Fruit fly (Drosophila melanogaster) whole organism, embryonic: ENCODE measurements around the gene CG33703.
A peak's percentile ranks its signal among the peaks of the same experiment; 100 is the strongest.

Experiments
- Atf-2 ChIP-seq: fragments of 200-800 bp; sonication (Bioruptor generic); optimal IDR thresholded peaks from 2 replicates; lab custom pipeline; 2016; ENCODE audit warnings: missing biosample characterization, missing genetic modification characterization
- B-H1 ChIP-seq: fragments of 200-800 bp; sonication (Bioruptor generic); IDR thresholded peaks from 3 replicates; pipeline ENCODE4 v1.3.6; 2022; ENCODE audit warnings: missing biosample characterization, missing genetic modification characterization
- BtbVII ChIP-seq: fragments of 200-800 bp; sonication (Bioruptor generic); optimal IDR thresholded peaks from 3 replicates; lab custom pipeline; 2017; ENCODE audit warnings: missing biosample characterization, mild to moderate bottlenecking, missing genetic modification characterization
- CG10654 ChIP-seq: fragments of 200-800 bp; sonication (Bioruptor generic); optimal IDR thresholded peaks from 2 replicates; lab custom pipeline; 2016; ENCODE audit warnings: missing biosample characterization, missing genetic modification characterization
- CG12219 ChIP-seq: fragments of 200-800 bp; sonication (Bioruptor generic); optimal IDR thresholded peaks from 3 replicates; lab custom pipeline; 2018; ENCODE audit warnings: missing biosample characterization, mild to moderate bottlenecking, missing genetic modification characterization
- CG12236 ChIP-seq: fragments of 200-800 bp; sonication (Bioruptor generic); optimal IDR thresholded peaks from 2 replicates; lab custom pipeline; 2016; ENCODE audit warnings: missing biosample characterization, missing genetic modification characterization
- CG12769 ChIP-seq: fragments of 200-800 bp; sonication (Bioruptor generic); optimal IDR thresholded peaks from 2 replicates; lab custom pipeline; 2019; ENCODE audit warnings: missing biosample characterization, mild to moderate bottlenecking, missing genetic modification characterization, moderate library complexity
- CG14050 ChIP-seq: fragments of 200-800 bp; sonication (Bioruptor generic); IDR thresholded peaks from 3 replicates; pipeline ENCODE4 v1.3.6; 2022; ENCODE audit warnings: missing biosample characterization, missing genetic modification characterization
- CG14667 ChIP-seq: fragments of 200-800 bp; sonication (Bioruptor generic); IDR thresholded peaks from 2 replicates; pipeline ENCODE4 v1.3.6; 2022; ENCODE audit warnings: missing biosample characterization, missing genetic modification characterization
- CG14710 ChIP-seq: fragments of 200-800 bp; sonication (Bioruptor generic); optimal IDR thresholded peaks from 3 replicates; lab custom pipeline; 2019; ENCODE audit warnings: missing biosample characterization, mild to moderate bottlenecking, missing genetic modification characterization, moderate library complexity
- CG1603 ChIP-seq: fragments of 200-800 bp; sonication (Bioruptor generic); optimal IDR thresholded peaks from 2 replicates; lab custom pipeline; 2019; ENCODE audit warnings: missing biosample characterization, mild to moderate bottlenecking, missing genetic modification characterization, moderate library complexity
- CG16863 ChIP-seq: fragments of 200-800 bp; sonication (Bioruptor generic); optimal IDR thresholded peaks from 3 replicates; lab custom pipeline; 2016; ENCODE audit warnings: missing biosample characterization, missing genetic modification characterization
- CG17359 ChIP-seq: fragments of 200-800 bp; sonication (Bioruptor generic); optimal IDR thresholded peaks from 3 replicates; lab custom pipeline; 2018; ENCODE audit warnings: missing biosample characterization, mild to moderate bottlenecking, missing genetic modification characterization, moderate library complexity
- CG17385 ChIP-seq: fragments of 200-800 bp; sonication (Bioruptor generic); optimal IDR thresholded peaks from 3 replicates; lab custom pipeline; 2018; ENCODE audit warnings: missing biosample characterization, mild to moderate bottlenecking, missing genetic modification characterization
- CG18764 ChIP-seq: fragments of 200-800 bp; sonication (Bioruptor generic); optimal IDR thresholded peaks from 3 replicates; lab custom pipeline; 2016; ENCODE audit warnings: missing biosample characterization, missing genetic modification characterization
- CG30020 ChIP-seq: fragments of 200-800 bp; optimal IDR thresholded peaks from 2 replicates; lab custom pipeline; 2019; ENCODE audit warnings: missing biosample characterization, mild to moderate bottlenecking, missing genetic modification characterization, moderate library complexity
- CG5180 ChIP-seq: fragments of 200-800 bp; sonication (Bioruptor generic); optimal IDR thresholded peaks from 3 replicates; lab custom pipeline; 2017; ENCODE audit warnings: missing biosample characterization, missing genetic modification characterization, mild to moderate bottlenecking, moderate library complexity, missing genetic modification reagents
- CG7271 ChIP-seq: fragments of 200-800 bp; sonication (Bioruptor generic); optimal IDR thresholded peaks from 2 replicates; lab custom pipeline; 2018; ENCODE audit warnings: missing biosample characterization, mild to moderate bottlenecking, missing genetic modification characterization, moderate library complexity
- CG7556 ChIP-seq: fragments of 200-800 bp; sonication (Bioruptor generic); optimal IDR thresholded peaks from 2 replicates; lab custom pipeline; 2017; ENCODE audit warnings: missing biosample characterization, mild to moderate bottlenecking, missing genetic modification characterization
- CG7745 ChIP-seq: fragments of 200-800 bp; sonication (Bioruptor generic); optimal IDR thresholded peaks from 2 replicates; lab custom pipeline; 2018; ENCODE audit warnings: missing biosample characterization, mild to moderate bottlenecking, missing genetic modification characterization, moderate library complexity
- CG8290 ChIP-seq, 3 experiments: fragments of 200-800 bp; sonication (Bioruptor generic); optimal IDR thresholded peaks; 2 replicates each; lab custom pipeline; 2016 to 2019; ENCODE audit warnings: missing biosample characterization in 3 of 3, missing genetic modification characterization in 3 of 3, mild to moderate bottlenecking in 2 of 3, moderate library complexity in 1 of 3
- CG9817 ChIP-seq: fragments of 200-800 bp; sonication (Bioruptor generic); optimal IDR thresholded peaks from 2 replicates; lab custom pipeline; 2018; ENCODE audit warnings: missing biosample characterization, mild to moderate bottlenecking, missing genetic modification characterization, moderate library complexity
- CG9932 ChIP-seq: fragments of 200-800 bp; sonication (Bioruptor generic); IDR thresholded peaks from 2 replicates; pipeline ENCODE4 v1.3.6; 2022; ENCODE audit warnings: missing biosample characterization, missing genetic modification characterization
- Dbx ChIP-seq: fragments of 200-800 bp; sonication (Bioruptor generic); IDR thresholded peaks from 3 replicates; pipeline ENCODE4 v1.3.6; 2022; ENCODE audit warnings: missing biosample characterization, missing genetic modification characterization
- Dref ChIP-seq: fragments of 200-800 bp; sonication (Bioruptor generic); IDR thresholded peaks from 2 replicates; pipeline ENCODE4 v1.3.6; 2022; ENCODE audit warnings: missing biosample characterization, missing genetic modification characterization
- HLH4C ChIP-seq: fragments of 200-800 bp; sonication (Bioruptor generic); IDR thresholded peaks from 3 replicates; pipeline ENCODE4 v1.3.6; 2022; ENCODE audit warnings: missing biosample characterization, missing genetic modification characterization; ENCODE audit not compliant: partially characterized antibody
- Hand ChIP-seq: fragments of 200-800 bp; sonication (Bioruptor generic); optimal IDR thresholded peaks from 2 replicates; lab custom pipeline; 2017; ENCODE audit warnings: mild to moderate bottlenecking, missing biosample characterization, missing genetic modification reagents, missing genetic modification characterization
- Mrtf ChIP-seq: fragments of 200-800 bp; sonication (Bioruptor generic); IDR thresholded peaks from 3 replicates; pipeline ENCODE4 v1.3.6; 2022; ENCODE audit warnings: missing biosample characterization, missing genetic modification characterization
- PHDP ChIP-seq: fragments of 200-800 bp; sonication (Bioruptor generic); optimal IDR thresholded peaks from 3 replicates; lab custom pipeline; 2018; ENCODE audit warnings: missing biosample characterization, mild to moderate bottlenecking, missing genetic modification characterization, moderate library complexity
- Pdp1 ChIP-seq, 2 experiments: fragments of 200-800 bp; sonication (Bioruptor generic); optimal IDR thresholded peaks; 3 replicates each; lab custom pipeline; 2016; ENCODE audit warnings: missing biosample characterization in 2 of 2, missing genetic modification characterization in 2 of 2, mild to moderate bottlenecking in 1 of 2, moderate library complexity in 1 of 2
- Sry-δ ChIP-seq: fragments of 200-800 bp; sonication (Bioruptor generic); optimal IDR thresholded peaks from 2 replicates; lab custom pipeline; 2016; ENCODE audit warnings: missing biosample characterization, missing genetic modification characterization
- az2 ChIP-seq: fragments of 200-800 bp; sonication (Bioruptor generic); optimal IDR thresholded peaks from 3 replicates; lab custom pipeline; 2016; ENCODE audit warnings: missing biosample characterization, missing genetic modification characterization
- br ChIP-seq: fragments of >200 bp; optimal IDR thresholded peaks from 2 replicates; lab custom pipeline; 2017
- chinmo ChIP-seq: fragments of 200-800 bp; sonication (Bioruptor generic); IDR thresholded peaks from 4 replicates; pipeline ENCODE4 v1.3.6; 2022; ENCODE audit warnings: missing biosample characterization, missing genetic modification characterization; ENCODE audit not compliant: partially characterized antibody
- esg ChIP-seq: fragments of 200-800 bp; sonication (Bioruptor generic); conservative IDR thresholded peaks from 2 replicates; pipeline ENCODE4 v1.3.6; 2022; ENCODE audit warnings: missing biosample characterization, missing genetic modification characterization
- gcm2 ChIP-seq: fragments of 200-800 bp; sonication (Bioruptor generic); optimal IDR thresholded peaks from 2 replicates; lab custom pipeline; 2016; ENCODE audit warnings: missing biosample characterization, missing genetic modification characterization
- hkb ChIP-seq, 2 experiments: fragments of 200-800 bp in 1 of 2; fragments of >200 bp in 1 of 2; sonication (Bioruptor generic) in 1 of 2; IDR thresholded peaks in 1 of 2; optimal IDR thresholded peaks in 1 of 2; 2 replicates each; pipeline versions ENCODE4 v1.3.6 to Lab custom; 2017 to 2022; ENCODE audit warnings: missing biosample characterization in 1 of 2, missing genetic modification characterization in 1 of 2
- lmd ChIP-seq: fragments of 200-800 bp; sonication (Bioruptor generic); IDR thresholded peaks from 2 replicates; pipeline ENCODE4 v1.3.6; 2022; ENCODE audit warnings: missing biosample characterization, missing genetic modification characterization
- nmo ChIP-seq: fragments of 200-800 bp; sonication (Bioruptor generic); optimal IDR thresholded peaks from 2 replicates; lab custom pipeline; 2018; ENCODE audit warnings: missing biosample characterization, mild to moderate bottlenecking, missing genetic modification characterization, moderate library complexity
- nom ChIP-seq: fragments of 200-800 bp; sonication (Bioruptor generic); optimal IDR thresholded peaks from 2 replicates; lab custom pipeline; 2017; ENCODE audit warnings: missing biosample characterization, missing genetic modification characterization, mild to moderate bottlenecking, moderate library complexity, missing genetic modification reagents
- pfk ChIP-seq: fragments of 200-800 bp; sonication (Bioruptor generic); optimal IDR thresholded peaks from 2 replicates; lab custom pipeline; 2018; ENCODE audit warnings: missing biosample characterization, mild to moderate bottlenecking, missing genetic modification characterization, moderate library complexity
- pho ChIP-seq: fragments of 200-800 bp; sonication (Bioruptor generic); optimal IDR thresholded peaks from 2 replicates; lab custom pipeline; 2016; ENCODE audit warnings: missing biosample characterization, missing genetic modification characterization
- pum ChIP-seq: fragments of 200-800 bp; sonication (Bioruptor generic); optimal IDR thresholded peaks from 2 replicates; lab custom pipeline; 2016; ENCODE audit warnings: missing biosample characterization, missing genetic modification characterization
- run ChIP-seq: fragments of 200-800 bp; sonication (Bioruptor generic); optimal IDR thresholded peaks from 3 replicates; lab custom pipeline; 2018; ENCODE audit warnings: missing biosample characterization, mild to moderate bottlenecking, missing genetic modification characterization
- salm ChIP-seq: fragments of 200-800 bp; sonication (Bioruptor generic); optimal IDR thresholded peaks from 2 replicates; lab custom pipeline; 2018; ENCODE audit warnings: missing biosample characterization, mild to moderate bottlenecking, missing genetic modification characterization
- tgo ChIP-seq: fragments of 200-800 bp; sonication (Bioruptor generic); IDR thresholded peaks from 3 replicates; pipeline ENCODE4 v1.3.6; 2022; ENCODE audit warnings: missing biosample characterization, missing genetic modification characterization
- trem ChIP-seq: fragments of 200-800 bp; optimal IDR thresholded peaks from 3 replicates; lab custom pipeline; 2019; ENCODE audit warnings: missing biosample characterization, mild to moderate bottlenecking, missing genetic modification characterization, moderate library complexity
- tup ChIP-seq: fragments of 200-800 bp; sonication (Bioruptor generic); optimal IDR thresholded peaks from 2 replicates; lab custom pipeline; 2016; ENCODE audit warnings: missing biosample characterization, mild to moderate bottlenecking, missing genetic modification characterization, moderate library complexity
- wdn ChIP-seq: fragments of 200-800 bp; sonication (Bioruptor generic); IDR thresholded peaks from 2 replicates; pipeline ENCODE4 v1.3.6; 2022; ENCODE audit warnings: missing biosample characterization, missing genetic modification characterization
- zfh2 ChIP-seq: fragments of 200-800 bp; sonication (Bioruptor generic); optimal IDR thresholded peaks from 2 replicates; lab custom pipeline; 2016; ENCODE audit warnings: missing biosample characterization, missing genetic modification characterization

Gene CG33703

DNA sequence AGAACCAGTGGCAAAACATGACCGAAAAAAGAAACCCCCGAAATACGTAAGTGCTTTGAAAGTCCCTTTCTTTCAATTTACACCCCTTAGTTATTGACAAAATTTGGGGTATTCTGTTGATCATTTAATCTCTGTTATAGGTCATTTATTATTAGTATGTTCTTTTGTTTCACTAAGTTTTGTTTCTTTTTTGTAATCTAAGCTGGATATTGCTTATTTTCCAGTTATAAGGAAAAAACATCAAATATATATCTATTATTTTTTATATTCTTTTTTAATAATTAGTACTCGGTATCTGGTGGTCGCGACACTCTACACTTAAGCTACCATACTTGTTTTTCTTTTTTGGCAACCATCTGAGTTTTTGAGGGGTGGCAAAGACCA, 3.8 kb downstream of the CG33703 start (continued):
- TF ChIP-seq az2, result peak; percentile 12
- TF ChIP-seq pho (GFP tag; lab: Kevin White, UChicago), result no peak
- TF ChIP-seq CG8290 (GFP tag; optimal IDR thresholded peaks at IDR 0.05; lab: Kevin White, UChicago), result no peak
- no peak for TF ChIP-seq CG8290 (tag; optimal IDR thresholded peaks at IDR 0.05; lab: Kevin White, UChicago)
- TF ChIP-seq Atf-2 (GFP tag; lab: Kevin White, UChicago), result no peak
- no peak for TF ChIP-seq Sry-δ
- no peak for TF ChIP-seq pfk (GFP tag; lab: Kevin White, UChicago)
- TF ChIP-seq HLH4C, result no peak
- no peak for TF ChIP-seq Hand (GFP tag; lab: Kevin White, UChicago)
- TF ChIP-seq CG7271 (tag; lab: Kevin White, UChicago), result no peak
- TF ChIP-seq Pdp1 (GFP tag; optimal IDR thresholded peaks at IDR 0.05; lab: Kevin White, UChicago), result no peak
- TF ChIP-seq esg (GFP tag; lab: Robert Waterston, UW), result 0 out of 2 replicates have a peak, but pooled peaks have one; percentile 13
- TF ChIP-seq run, result peak; percentile 35
- TF ChIP-seq lmd (GFP tag; lab: Robert Waterston, UW), result peak; percentile 44
- no peak for TF ChIP-seq nom (GFP tag; lab: Kevin White, UChicago)
- TF ChIP-seq hkb (optimal IDR thresholded peaks at IDR 0.05; lab: Kevin White, UChicago), result no peak
- peak; percentile 54 for TF ChIP-seq hkb (GFP tag; IDR thresholded peaks at IDR 0.05; lab: Robert Waterston, UW)
- TF ChIP-seq CG5180 (GFP tag; lab: Kevin White, UChicago), result peak; percentile 13
- peak; percentile 2 for TF ChIP-seq zfh2 (GFP tag; lab: Kevin White, UChicago)
- TF ChIP-seq BtbVII (GFP tag; lab: Kevin White, UChicago), result peak; percentile 19
- TF ChIP-seq CG10654 (GFP tag; lab: Kevin White, UChicago), result no peak
- no peak for TF ChIP-seq CG12769
- TF ChIP-seq gcm2, result no peak
- no peak for TF ChIP-seq pum (GFP tag; lab: Kevin White, UChicago)
- TF ChIP-seq CG14710 (tag; lab: Kevin White, UChicago), result peak; percentile 61
- TF ChIP-seq br (lab: Kevin White, UChicago), result no peak
- TF ChIP-seq CG14667 (GFP tag; lab: Robert Waterston, UW), result no peak
- TF ChIP-seq CG18764 (GFP tag; lab: Kevin White, UChicago), result no peak
- no peak for TF ChIP-seq CG12219 (GFP tag; lab: Kevin White, UChicago)
- TF ChIP-seq CG9817 (tag; lab: Kevin White, UChicago), result peak; percentile 43
- no peak for TF ChIP-seq CG1603 (tag; lab: Kevin White, UChicago)
- no peak for TF ChIP-seq tup
- TF ChIP-seq PHDP, result peak; percentile 71
- TF ChIP-seq nmo (GFP tag; lab: Kevin White, UChicago), result peak; percentile 71
- TF ChIP-seq CG30020 (tag; lab: Kevin White, UChicago), result peak; percentile 8
- peak; percentile 32; the same call in 1 of the 3 replicates for TF ChIP-seq tgo (GFP tag; lab: Robert Waterston, UW)
- peak; percentile 77 for TF ChIP-seq CG7556 (GFP tag; lab: Kevin White, UChicago)
- peak; percentile 69 for TF ChIP-seq CG17359 (tag; lab: Kevin White, UChicago)
- no peak for TF ChIP-seq B-H1 (GFP tag; lab: Robert Waterston, UW)
- TF ChIP-seq Dref (GFP tag; lab: Robert Waterston, UW), result no peak
- 0 out of 2 replicates have a peak, but pooled peaks have one; percentile 10 for TF ChIP-seq CG9932 (GFP tag; lab: Robert Waterston, UW)
- TF ChIP-seq trem (tag; lab: Kevin White, UChicago), result peak; percentile 59
- TF ChIP-seq CG7745 (tag; lab: Kevin White, UChicago), result peak; percentile 39
- TF ChIP-seq wdn (GFP tag; lab: Robert Waterston, UW), result peak; percentile 40; the same call in 1 of the 2 replicates
- TF ChIP-seq salm, result peak; percentile 56
- no peak for TF ChIP-seq Mrtf (GFP tag; lab: Robert Waterston, UW)
- TF ChIP-seq chinmo (GFP tag; lab: Robert Waterston, UW), result no peak
- TF ChIP-seq CG16863 (GFP tag; lab: Kevin White, UChicago), result no peak
- peak; percentile 50 for TF ChIP-seq CG17385 (GFP tag; lab: Kevin White, UChicago)
- no peak for TF ChIP-seq Dbx
- TF ChIP-seq CG12236 (GFP tag; lab: Kevin White, UChicago), result no peak
- TF ChIP-seq CG14050 (GFP tag; lab: Robert Waterston, UW), result no peak
